Comparison of ENCODE assay signal across 5 fruit fly cellular contexts in the genomic region with DNA sequence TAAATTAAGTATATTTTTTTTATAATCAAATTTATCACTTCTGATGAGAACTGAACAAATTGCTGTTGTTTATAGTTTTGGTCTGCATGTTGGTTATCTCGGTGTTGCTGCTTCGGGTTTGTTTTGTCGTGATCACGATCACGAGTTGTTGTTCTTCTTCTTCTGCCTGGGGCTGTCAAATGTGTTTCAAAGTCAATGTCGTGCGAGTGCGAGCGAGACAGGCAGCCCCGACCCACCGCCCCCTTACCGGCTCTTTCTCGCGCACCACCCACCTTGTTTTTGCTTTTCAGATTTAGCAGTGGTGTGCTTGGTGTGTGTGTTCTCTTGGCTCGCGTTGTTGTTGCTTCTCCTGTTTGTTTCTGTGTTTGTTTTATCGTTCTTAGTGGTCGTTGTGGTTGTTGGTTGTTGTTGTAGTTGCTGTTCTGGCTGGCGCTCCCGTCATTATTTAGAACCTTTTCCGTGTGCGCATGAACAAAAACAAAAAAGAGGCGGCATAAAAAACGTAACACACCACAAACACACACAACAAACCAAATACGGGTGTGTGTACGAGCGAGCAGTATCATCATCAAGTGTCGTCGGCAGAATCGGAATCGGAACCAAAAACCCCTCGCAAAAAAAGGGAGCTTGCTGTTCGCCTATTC.
A peak's percentile ranks its signal among the peaks of the same experiment; 100 is the strongest.
TF ChIP-seq lines count a peak whose summit lies in the region.

A gene (minus strand): TSS at position 438 of the 644 bp plus-strand sequence.

- no peak for TF ChIP-seq CTCF in whole organism, embryonic (GFP tag; optimal IDR thresholded peaks at IDR 0.05; lab: Kevin White, UChicago)

TF ChIP-seq in whole organism, adult, 20 proteins besides CTCF, POLR2A, EP300 and RAD21 (continues in another document):
- TF ChIP-seq toe (GFP tag; optimal IDR thresholded peaks at IDR 0.05; lab: Kevin White, UChicago) (no peak), cic (GFP tag; optimal IDR thresholded peaks at IDR 0.05; lab: Kevin White, UChicago) (peak; percentile 21), pad (GFP tag; optimal IDR thresholded peaks at IDR 0.05; lab: Kevin White, UChicago) (no peak), CG5204 (GFP tag; optimal IDR thresholded peaks at IDR 0.05; lab: Kevin White, UChicago) (no peak), tj (GFP tag; optimal IDR thresholded peaks at IDR 0.05; lab: Kevin White, UChicago) (no peak), Crg-1 (GFP tag; optimal IDR thresholded peaks at IDR 0.05; lab: Kevin White, UChicago) (no peak), CG1620 (GFP tag; optimal IDR thresholded peaks at IDR 0.05; lab: Kevin White, UChicago) (no peak), Hr96 (GFP tag; optimal IDR thresholded peaks at IDR 0.05; lab: Kevin White, UChicago) (no peak), CG12768 (GFP tag; optimal IDR thresholded peaks at IDR 0.05; lab: Kevin White, UChicago) (peak; percentile 38), Mnt (GFP tag; optimal IDR thresholded peaks at IDR 0.05; lab: Kevin White, UChicago) (no peak), CG11617 (GFP tag; optimal IDR thresholded peaks at IDR 0.05; lab: Kevin White, UChicago) (no peak), CG7101 (tag; optimal IDR thresholded peaks at IDR 0.05; lab: Kevin White, UChicago) (no peak), bab1 (GFP tag; optimal IDR thresholded peaks at IDR 0.05; lab: Kevin White, UChicago) (no peak), CG33017 (tag; optimal IDR thresholded peaks at IDR 0.05; lab: Kevin White, UChicago) (no peak), kay (GFP tag; lab: Kevin White, UChicago; ENCODE audit: borderline replicate concordance) (peak; percentile 90), ovo (GFP tag; optimal IDR thresholded peaks at IDR 0.05; lab: Kevin White, UChicago) (no peak), Clk (GFP tag; optimal IDR thresholded peaks at IDR 0.05; lab: Kevin White, UChicago) (no peak)

TF ChIP-seq in whole organism, embryonic, 481 proteins besides CTCF, POLR2A, EP300 and RAD21 (continues in another document):
- peak; percentile 53 for TF ChIP-seq grn (GFP tag; optimal IDR thresholded peaks at IDR 0.05; lab: Kevin White, UChicago)
- TF ChIP-seq CG6765 (GFP tag; optimal IDR thresholded peaks at IDR 0.05; lab: Kevin White, UChicago): peak; percentile 31
- TF ChIP-seq chinmo (GFP tag; IDR thresholded peaks at IDR 0.05; lab: Robert Waterston, UW; ENCODE audit: partially characterized antibody): no peak
- peak; percentile 34 for TF ChIP-seq exex (tag; optimal IDR thresholded peaks at IDR 0.05; lab: Kevin White, UChicago)
- TF ChIP-seq CG30403 (GFP tag; optimal IDR thresholded peaks at IDR 0.05; lab: Kevin White, UChicago): peak; percentile 39
- peak; percentile 89 for TF ChIP-seq cwo (GFP tag; optimal IDR thresholded peaks at IDR 0.05; lab: Kevin White, UChicago)
- TF ChIP-seq Hr51 (GFP tag; optimal IDR thresholded peaks at IDR 0.05; lab: Kevin White, UChicago): peak in 1 of 2 experiments; percentile 11
- TF ChIP-seq Meics (GFP tag; optimal IDR thresholded peaks at IDR 0.05; lab: Kevin White, UChicago): peak; percentile 5
- TF ChIP-seq ERR (GFP tag; optimal IDR thresholded peaks at IDR 0.05; lab: Kevin White, UChicago): peak; percentile 51
- TF ChIP-seq Vsx1 (GFP tag; optimal IDR thresholded peaks at IDR 0.05; lab: Kevin White, UChicago): peak; percentile 91
- peak; percentile 18 for TF ChIP-seq Deaf1 (tag; optimal IDR thresholded peaks at IDR 0.05; lab: Kevin White, UChicago)
- peak; percentile 12 for TF ChIP-seq corto (GFP tag; optimal IDR thresholded peaks at IDR 0.05; lab: Kevin White, UChicago)
- peak; percentile 20 for TF ChIP-seq ewg (GFP tag; optimal IDR thresholded peaks at IDR 0.05; lab: Kevin White, UChicago)
- peak; percentile 26 for TF ChIP-seq CG11504 (tag; optimal IDR thresholded peaks at IDR 0.05; lab: Kevin White, UChicago)
- no peak for TF ChIP-seq Ptx1 (GFP tag; IDR thresholded peaks at IDR 0.05; lab: Robert Waterston, UW)
- peak; percentile 59 for TF ChIP-seq BEAF-32 (GFP tag; optimal IDR thresholded peaks at IDR 0.05; lab: Kevin White, UChicago)

TF ChIP-seq in whole organism, prepupa, 60 proteins besides CTCF, POLR2A, EP300 and RAD21 (continues in another document):
- no peak for TF ChIP-seq CG4318 (GFP tag; optimal IDR thresholded peaks at IDR 0.05; lab: Kevin White, UChicago)
- peak; percentile 22 for TF ChIP-seq achi (GFP tag; optimal IDR thresholded peaks at IDR 0.05; lab: Kevin White, UChicago)
- peak; percentile 48 for TF ChIP-seq CG6276 (GFP tag; optimal IDR thresholded peaks at IDR 0.05; lab: Kevin White, UChicago)
- TF ChIP-seq net (GFP tag; optimal IDR thresholded peaks at IDR 0.05; lab: Kevin White, UChicago): no peak
- TF ChIP-seq CG3919 (GFP tag; optimal IDR thresholded peaks at IDR 0.05; lab: Kevin White, UChicago): no peak
- TF ChIP-seq CG8632 (GFP tag; optimal IDR thresholded peaks at IDR 0.05; lab: Kevin White, UChicago): peak; percentile 33
- TF ChIP-seq CG6163 (GFP tag; IDR thresholded peaks at IDR 0.05; lab: Robert Waterston, UW): no peak
- TF ChIP-seq fkh (GFP tag; optimal IDR thresholded peaks at IDR 0.05; lab: Kevin White, UChicago): peak; percentile 61
- peak in 1 of 2 experiments; percentile 36 for TF ChIP-seq salr (GFP tag; optimal IDR thresholded peaks at IDR 0.05; lab: Kevin White, UChicago)
- TF ChIP-seq fd85E (GFP tag; optimal IDR thresholded peaks at IDR 0.05; lab: Kevin White, UChicago): no peak
- peak; percentile 10 for TF ChIP-seq fd59A (GFP tag; optimal IDR thresholded peaks at IDR 0.05; lab: Kevin White, UChicago)
- TF ChIP-seq pdm3 (GFP tag; optimal IDR thresholded peaks at IDR 0.05; lab: Kevin White, UChicago): no peak
- no peak for TF ChIP-seq Lpt (GFP tag; optimal IDR thresholded peaks at IDR 0.05; lab: Kevin White, UChicago)
- no peak for TF ChIP-seq vri (GFP tag; optimal IDR thresholded peaks at IDR 0.05; lab: Kevin White, UChicago)
- TF ChIP-seq esn (GFP tag; optimal IDR thresholded peaks at IDR 0.05; lab: Kevin White, UChicago): no peak
- TF ChIP-seq CG15336 (GFP tag; IDR thresholded peaks at IDR 0.05; lab: Robert Waterston, UW): no peak
- TF ChIP-seq Gug (GFP tag; IDR thresholded peaks at IDR 0.05; lab: Robert Waterston, UW): no peak
- TF ChIP-seq topi (GFP tag; optimal IDR thresholded peaks at IDR 0.05; lab: Kevin White, UChicago): no peak

TF ChIP-seq in whole organism, pupa, 21 proteins besides CTCF, POLR2A, EP300 and RAD21:
- TF ChIP-seq CG15710 (tag; optimal IDR thresholded peaks at IDR 0.05; lab: Kevin White, UChicago) (no peak), CG13204 (GFP tag; optimal IDR thresholded peaks at IDR 0.05; lab: Kevin White, UChicago) (no peak), CG12605 (GFP tag; IDR thresholded peaks at IDR 0.05; lab: Robert Waterston, UW) (no peak), CG14655 (GFP tag; optimal IDR thresholded peaks at IDR 0.05; lab: Kevin White, UChicago) (peak; percentile 28)

TF ChIP-seq in whole organism, wandering third instar larva, 38 proteins besides CTCF, POLR2A, EP300 and RAD21:
- TF ChIP-seq Hnf4 (GFP tag; optimal IDR thresholded peaks at IDR 0.05; lab: Kevin White, UChicago) (no peak), Sp1 (GFP tag; optimal IDR thresholded peaks at IDR 0.05; lab: Kevin White, UChicago) (peak; percentile 5), dmrt93B (GFP tag; optimal IDR thresholded peaks at IDR 0.05; lab: Kevin White, UChicago) (peak; percentile 8), GATAd (GFP tag; optimal IDR thresholded peaks at IDR 0.05; lab: Kevin White, UChicago) (no peak), rgr (GFP tag; optimal IDR thresholded peaks at IDR 0.05; lab: Kevin White, UChicago) (peak; percentile 52), br (GFP tag; optimal IDR thresholded peaks at IDR 0.05; lab: Kevin White, UChicago) (no peak), Hr83 (GFP tag; optimal IDR thresholded peaks at IDR 0.05; lab: Kevin White, UChicago; ENCODE audit: poor library complexity, severe bottlenecking) (peak; percentile 49), dl (GFP tag; optimal IDR thresholded peaks at IDR 0.05; lab: Kevin White, UChicago; ENCODE audit: insufficient read depth in 1 of 2, partially characterized antibody in 2 of 2) (peak in 1 of 2 experiments; percentile 49), foxo (GFP tag; optimal IDR thresholded peaks at IDR 0.05; lab: Kevin White, UChicago) (peak in 1 of 2 experiments; percentile 46), Myc (optimal IDR thresholded peaks at IDR 0.05; lab: Kevin White, UChicago) (no peak), jim (GFP tag; optimal IDR thresholded peaks at IDR 0.05; lab: Kevin White, UChicago) (no peak), Rel (GFP tag; optimal IDR thresholded peaks at IDR 0.05; lab: Kevin White, UChicago) (no peak), Rel (tag; optimal IDR thresholded peaks at IDR 0.05; lab: Kevin White, UChicago) (peak; percentile 65), HLH106 (tag; optimal IDR thresholded peaks at IDR 0.05; lab: Kevin White, UChicago) (peak; percentile 7), OdsH (GFP tag; optimal IDR thresholded peaks at IDR 0.05; lab: Kevin White, UChicago) (peak; percentile 44), psq (GFP tag; optimal IDR thresholded peaks at IDR 0.05; lab: Kevin White, UChicago) (peak; percentile 63)
